Fruit fly (Drosophila melanogaster): ENCODE results near the gene Ubc6.

- no peak for TF ChIP-seq ovo (GFP tag; optimal IDR thresholded peaks at IDR 0.05)
- TF ChIP-seq Clk (GFP tag; optimal IDR thresholded peaks at IDR 0.05): no peak
- TF ChIP-seq CG7045 (GFP tag; optimal IDR thresholded peaks at IDR 0.05): no peak
- no peak for TF ChIP-seq CG33017 (tag; optimal IDR thresholded peaks at IDR 0.05)
- TF ChIP-seq CG7101 (tag; optimal IDR thresholded peaks at IDR 0.05): no peak
- TF ChIP-seq kay (GFP tag; ENCODE audit: borderline replicate concordance): no peak
- TF ChIP-seq CG14711 (tag; optimal IDR thresholded peaks at IDR 0.05): no peak
- TF ChIP-seq Mnt (GFP tag; optimal IDR thresholded peaks at IDR 0.05): no peak
- no peak for TF ChIP-seq CG5204 (GFP tag; optimal IDR thresholded peaks at IDR 0.05)
- TF ChIP-seq Crg-1 (GFP tag; optimal IDR thresholded peaks at IDR 0.05): no peak
- no peak for TF ChIP-seq tj (GFP tag; optimal IDR thresholded peaks at IDR 0.05)
Measured at dm6 chr3R:4962689-4963088, 10.2 kb upstream of the Ubc6 start.
